Fruit fly (Drosophila melanogaster) whole organism, embryonic: ENCODE results near the gene CG10011.

Experiments
- Asciz ChIP-seq: fragments of 200-800 bp; sonication (Bioruptor generic); optimal IDR thresholded peaks from 2 replicates; lab custom pipeline; 2017; ENCODE audit warnings: missing biosample characterization, mild to moderate bottlenecking, missing genetic modification characterization, missing genetic modification reagents
- CG10366 ChIP-seq: fragments of 200-800 bp; sonication (Bioruptor generic); IDR thresholded peaks from 2 replicates; pipeline ENCODE4 v1.3.6; 2022; ENCODE audit warnings: missing biosample characterization, missing genetic modification characterization
- CG11085 ChIP-seq: fragments of 200-800 bp; sonication (Bioruptor generic); IDR thresholded peaks from 2 replicates; pipeline ENCODE4 v1.3.6; 2022; ENCODE audit warnings: missing biosample characterization, missing genetic modification characterization
- CG11723 ChIP-seq: fragments of 200-800 bp; sonication (Bioruptor generic); optimal IDR thresholded peaks from 2 replicates; lab custom pipeline; 2017; ENCODE audit warnings: missing biosample characterization, mild to moderate bottlenecking, missing genetic modification characterization
- CG1233 ChIP-seq: fragments of 200-800 bp; sonication (Bioruptor generic); optimal IDR thresholded peaks from 4 replicates; lab custom pipeline; 2018; ENCODE audit warnings: missing biosample characterization, mild to moderate bottlenecking, missing genetic modification characterization
- CG13123 ChIP-seq: fragments of 200-800 bp; sonication (Bioruptor generic); optimal IDR thresholded peaks from 2 replicates; lab custom pipeline; 2016; ENCODE audit warnings: missing biosample characterization, missing genetic modification characterization
- CG14710 ChIP-seq: fragments of 200-800 bp; sonication (Bioruptor generic); optimal IDR thresholded peaks from 3 replicates; lab custom pipeline; 2019; ENCODE audit warnings: missing biosample characterization, mild to moderate bottlenecking, missing genetic modification characterization, moderate library complexity
- CG1529 ChIP-seq: fragments of 200-800 bp; sonication (Bioruptor generic); optimal IDR thresholded peaks from 3 replicates; lab custom pipeline; 2018; ENCODE audit warnings: missing biosample characterization, missing genetic modification characterization
- CG1647 ChIP-seq: fragments of 200-800 bp; sonication (Bioruptor generic); optimal IDR thresholded peaks from 3 replicates; lab custom pipeline; 2016; ENCODE audit warnings: missing biosample characterization, missing genetic modification characterization
- CG16815 ChIP-seq: fragments of 200-800 bp; sonication (Bioruptor generic); optimal IDR thresholded peaks from 3 replicates; lab custom pipeline; 2017; ENCODE audit warnings: missing biosample characterization, mild to moderate bottlenecking, missing genetic modification characterization
- CG17186 ChIP-seq: fragments of 200-800 bp; sonication (Bioruptor generic); optimal IDR thresholded peaks from 3 replicates; lab custom pipeline; 2017; ENCODE audit warnings: missing biosample characterization, missing genetic modification reagents, missing genetic modification characterization
- CG17385 ChIP-seq: fragments of 200-800 bp; sonication (Bioruptor generic); optimal IDR thresholded peaks from 3 replicates; lab custom pipeline; 2018; ENCODE audit warnings: missing biosample characterization, mild to moderate bottlenecking, missing genetic modification characterization
- CG17612 ChIP-seq: fragments of 200-800 bp; sonication (Bioruptor generic); IDR thresholded peaks from 2 replicates; pipeline ENCODE4 v1.3.6; 2022; ENCODE audit warnings: missing biosample characterization, missing genetic modification characterization
- CG2116 ChIP-seq: fragments of 200-800 bp; sonication (Bioruptor generic); optimal IDR thresholded peaks from 3 replicates; lab custom pipeline; 2018; ENCODE audit warnings: missing biosample characterization, mild to moderate bottlenecking, missing genetic modification characterization
- CG31441 ChIP-seq: fragments of 200-800 bp; sonication (Bioruptor generic); IDR thresholded peaks from 2 replicates; pipeline ENCODE4 v1.3.6; 2022; ENCODE audit warnings: missing biosample characterization, missing genetic modification characterization
- CG3281 ChIP-seq: fragments of 200-800 bp; sonication (Bioruptor generic); optimal IDR thresholded peaks from 3 replicates; lab custom pipeline; 2017; ENCODE audit warnings: missing biosample characterization, mild to moderate bottlenecking, missing genetic modification characterization
- CG34422 ChIP-seq: fragments of 200-800 bp; sonication (Bioruptor generic); IDR thresholded peaks from 3 replicates; pipeline ENCODE4 v1.3.6; 2022; ENCODE audit warnings: missing biosample characterization, missing genetic modification characterization
- CG5245 ChIP-seq: fragments of 200-800 bp; sonication (Bioruptor generic); optimal IDR thresholded peaks from 3 replicates; lab custom pipeline; 2016; ENCODE audit warnings: missing biosample characterization, missing genetic modification characterization
- CG6689 ChIP-seq: fragments of 200-800 bp; sonication (Bioruptor generic); IDR thresholded peaks from 2 replicates; pipeline ENCODE4 v1.3.6; 2022; ENCODE audit warnings: missing biosample characterization, missing genetic modification characterization
- CG9817 ChIP-seq: fragments of 200-800 bp; sonication (Bioruptor generic); optimal IDR thresholded peaks from 2 replicates; lab custom pipeline; 2018; ENCODE audit warnings: missing biosample characterization, mild to moderate bottlenecking, missing genetic modification characterization, moderate library complexity
- CG9876 ChIP-seq: fragments of 200-800 bp; sonication (Bioruptor generic); optimal IDR thresholded peaks from 2 replicates; lab custom pipeline; 2016; ENCODE audit warnings: missing biosample characterization, missing genetic modification characterization
- CTCF ChIP-seq: fragments of 200-800 bp; sonication (Bioruptor generic); optimal IDR thresholded peaks from 2 replicates; lab custom pipeline; 2017; ENCODE audit warnings: missing biosample characterization, mild to moderate bottlenecking, missing genetic modification characterization, moderate library complexity
- D19B ChIP-seq: fragments of 200-800 bp; sonication (Bioruptor generic); optimal IDR thresholded peaks from 2 replicates; lab custom pipeline; 2017; ENCODE audit warnings: missing biosample characterization, mild to moderate bottlenecking, missing genetic modification characterization
- Dad ChIP-seq: fragments of 200-800 bp; sonication (Bioruptor generic); optimal IDR thresholded peaks from 3 replicates; lab custom pipeline; 2016; ENCODE audit warnings: missing biosample characterization, missing genetic modification characterization
- Dip2 ChIP-seq: fragments of 200-800 bp; sonication (Bioruptor generic); IDR thresholded peaks from 2 replicates; pipeline ENCODE4 v1.3.6; 2022; ENCODE audit warnings: missing biosample characterization, missing genetic modification characterization
- Dp ChIP-seq: fragments of 200-800 bp; sonication (Bioruptor generic); optimal IDR thresholded peaks from 2 replicates; lab custom pipeline; 2018; ENCODE audit warnings: missing biosample characterization, mild to moderate bottlenecking, missing genetic modification characterization, moderate library complexity
- Hr51 ChIP-seq, 2 experiments: fragments of 200-800 bp; sonication (Bioruptor generic); optimal IDR thresholded peaks; 2 replicates in 1 of 2; 3 replicates in 1 of 2; lab custom pipeline; 2016 to 2018; ENCODE audit warnings: missing biosample characterization in 2 of 2, missing genetic modification characterization in 2 of 2, mild to moderate bottlenecking in 1 of 2, moderate library complexity in 1 of 2
- Trl ChIP-seq, 3 experiments: fragments of >200 bp in 2 of 3; fragments of 200-800 bp in 1 of 3; sonication (Bioruptor generic) in 1 of 3; optimal IDR thresholded peaks; 2 replicates in 1 of 3; 3 replicates in 2 of 3; lab custom pipeline; 2016 to 2017; ENCODE audit warnings: missing biosample characterization in 1 of 3, missing genetic modification characterization in 1 of 3
- Xrp1 ChIP-seq: fragments of 200-800 bp; sonication (Bioruptor generic); IDR thresholded peaks from 2 replicates; pipeline ENCODE4 v1.3.6; 2022; ENCODE audit warnings: missing biosample characterization, missing genetic modification characterization
- YL-1 ChIP-seq: fragments of 200-800 bp; sonication (Bioruptor generic); optimal IDR thresholded peaks from 3 replicates; lab custom pipeline; 2017; ENCODE audit warnings: missing biosample characterization, mild to moderate bottlenecking, missing genetic modification characterization
- ab ChIP-seq: fragments of 200-800 bp; sonication (Bioruptor generic); optimal IDR thresholded peaks from 2 replicates; lab custom pipeline; 2016; ENCODE audit warnings: missing biosample characterization, missing genetic modification characterization
- amos ChIP-seq: fragments of 200-800 bp; sonication (Bioruptor generic); IDR thresholded peaks from 2 replicates; pipeline ENCODE4 v1.3.6; 2022; ENCODE audit warnings: missing biosample characterization, missing genetic modification characterization; ENCODE audit not compliant: partially characterized antibody
- az2 ChIP-seq: fragments of 200-800 bp; sonication (Bioruptor generic); optimal IDR thresholded peaks from 3 replicates; lab custom pipeline; 2016; ENCODE audit warnings: missing biosample characterization, missing genetic modification characterization
- bab2 ChIP-seq: fragments of 200-800 bp; sonication (Bioruptor generic); optimal IDR thresholded peaks from 2 replicates; lab custom pipeline; 2016; ENCODE audit warnings: missing biosample characterization, missing genetic modification characterization
- crc ChIP-seq: fragments of 200-800 bp; sonication (Bioruptor generic); optimal IDR thresholded peaks from 2 replicates; lab custom pipeline; 2016; ENCODE audit warnings: missing biosample characterization, missing genetic modification characterization
- crol ChIP-seq: fragments of 200-800 bp; sonication (Bioruptor generic); IDR thresholded peaks from 2 replicates; pipeline ENCODE4 v1.3.6; 2022; ENCODE audit warnings: missing biosample characterization, missing genetic modification characterization
- crp ChIP-seq, 2 experiments: fragments of 200-800 bp; sonication (Bioruptor generic); optimal IDR thresholded peaks; 2 replicates in 1 of 2; 3 replicates in 1 of 2; lab custom pipeline; 2017; ENCODE audit warnings: missing biosample characterization in 2 of 2, missing genetic modification characterization in 2 of 2, mild to moderate bottlenecking in 1 of 2, moderate library complexity in 1 of 2
- fd3F ChIP-seq: fragments of 200-800 bp; sonication (Bioruptor generic); optimal IDR thresholded peaks from 2 replicates; lab custom pipeline; 2018; ENCODE audit warnings: missing biosample characterization, mild to moderate bottlenecking, missing genetic modification characterization, moderate library complexity
- gce ChIP-seq: fragments of 200-800 bp; sonication (Bioruptor generic); IDR thresholded peaks from 3 replicates; pipeline ENCODE4 v1.3.6; 2022; ENCODE audit warnings: missing biosample characterization, missing genetic modification characterization
- gfzf ChIP-seq: fragments of 200-800 bp; sonication (Bioruptor generic); optimal IDR thresholded peaks from 2 replicates; lab custom pipeline; 2016; ENCODE audit warnings: missing biosample characterization, mild to moderate bottlenecking, missing genetic modification characterization, moderate library complexity
- hb ChIP-seq: fragments of 200-800 bp; sonication (Bioruptor generic); IDR thresholded peaks from 3 replicates; pipeline ENCODE4 v1.3.6; 2022; ENCODE audit warnings: missing biosample characterization, missing genetic modification characterization; ENCODE audit not compliant: partially characterized antibody
- lilli ChIP-seq: fragments of 200-800 bp; sonication (Bioruptor generic); optimal IDR thresholded peaks from 3 replicates; lab custom pipeline; 2016; ENCODE audit warnings: missing biosample characterization, missing genetic modification characterization
- mld ChIP-seq: fragments of 200-800 bp; sonication (Bioruptor generic); IDR thresholded peaks from 3 replicates; pipeline ENCODE4 v1.3.6; 2022; ENCODE audit warnings: missing biosample characterization, missing genetic modification characterization; ENCODE audit not compliant: partially characterized antibody
- nerfin-2 ChIP-seq: fragments of 200-800 bp; sonication (Bioruptor generic); IDR thresholded peaks from 2 replicates; pipeline ENCODE4 v1.3.6; 2022; ENCODE audit warnings: missing biosample characterization, missing genetic modification characterization; ENCODE audit not compliant: partially characterized antibody
- nom ChIP-seq: fragments of 200-800 bp; sonication (Bioruptor generic); optimal IDR thresholded peaks from 2 replicates; lab custom pipeline; 2017; ENCODE audit warnings: missing biosample characterization, missing genetic modification characterization, mild to moderate bottlenecking, moderate library complexity, missing genetic modification reagents
- sens-2 ChIP-seq: fragments of 200-800 bp; sonication (Bioruptor generic); IDR thresholded peaks from 2 replicates; pipeline ENCODE4 v1.3.6; 2022; ENCODE audit warnings: missing biosample characterization, missing genetic modification characterization
- sna ChIP-seq: fragments of 200-800 bp; sonication (Bioruptor generic); IDR thresholded peaks from 2 replicates; pipeline ENCODE4 v1.3.6; 2022; ENCODE audit warnings: missing biosample characterization, missing genetic modification characterization; ENCODE audit not compliant: partially characterized antibody
- so ChIP-seq: fragments of 200-800 bp; sonication (Bioruptor generic); IDR thresholded peaks from 3 replicates; pipeline ENCODE4 v1.3.6; 2022; ENCODE audit warnings: missing biosample characterization, missing genetic modification characterization
- sqz ChIP-seq: fragments of 200-800 bp; sonication (Bioruptor generic); optimal IDR thresholded peaks from 3 replicates; lab custom pipeline; 2018; ENCODE audit warnings: missing biosample characterization, mild to moderate bottlenecking, missing genetic modification characterization
- tup ChIP-seq: fragments of 200-800 bp; sonication (Bioruptor generic); optimal IDR thresholded peaks from 2 replicates; lab custom pipeline; 2016; ENCODE audit warnings: missing biosample characterization, mild to moderate bottlenecking, missing genetic modification characterization, moderate library complexity
- tx ChIP-seq: fragments of 200-800 bp; sonication (Bioruptor generic); optimal IDR thresholded peaks from 2 replicates; lab custom pipeline; 2016; ENCODE audit warnings: missing biosample characterization, missing genetic modification characterization

CG10011 gene

dm6 chr3R:28631753-28632152 lies 3.1 kb downstream of the CG10011 start (continued):
- peak; percentile 41 for TF ChIP-seq CG9876 (GFP tag; lab: Kevin White, UChicago)
- no peak for TF ChIP-seq hb (GFP tag; lab: Robert Waterston, UW)
- TF ChIP-seq CG11085 (GFP tag; lab: Robert Waterston, UW): no peak
- TF ChIP-seq sna (GFP tag; lab: Robert Waterston, UW): no peak
- TF ChIP-seq CG17186 (GFP tag; lab: Kevin White, UChicago): no peak
- no peak for TF ChIP-seq YL-1 (GFP tag; lab: Kevin White, UChicago)
- TF ChIP-seq Dip2 (GFP tag; lab: Robert Waterston, UW): no peak
- no peak for TF ChIP-seq nom
- no peak for TF ChIP-seq CTCF (GFP tag; lab: Kevin White, UChicago)
- peak; percentile 6 for TF ChIP-seq CG17385 (GFP tag; lab: Kevin White, UChicago)
- TF ChIP-seq CG31441 (GFP tag; lab: Robert Waterston, UW): peak; percentile 48; the same call in 1 of the 2 replicates
- no peak for TF ChIP-seq D19B (GFP tag; lab: Kevin White, UChicago)
- no peak for TF ChIP-seq Dad (GFP tag; lab: Kevin White, UChicago)
- peak; percentile 55 for TF ChIP-seq lilli
- TF ChIP-seq CG34422: peak; percentile 30; the same call in 1 of the 3 replicates
- peak; percentile 3 for TF ChIP-seq CG1647 (GFP tag; lab: Kevin White, UChicago)
- TF ChIP-seq CG6689 (GFP tag; lab: Robert Waterston, UW): peak; percentile 65
- no peak for TF ChIP-seq crol
- no peak for TF ChIP-seq tup
- no peak for TF ChIP-seq Trl (optimal IDR thresholded peaks at IDR 0.05; lab: Kevin White, UChicago)
- TF ChIP-seq Trl (GFP tag; optimal IDR thresholded peaks at IDR 0.05; lab: Kevin White, UChicago): peak; percentile 55
- TF ChIP-seq CG9817 (tag; lab: Kevin White, UChicago): peak; percentile 19
- TF ChIP-seq CG17612 (GFP tag; lab: Robert Waterston, UW): no peak
- peak; percentile 28 to 35 for TF ChIP-seq Hr51 (GFP tag; optimal IDR thresholded peaks at IDR 0.05; lab: Kevin White, UChicago)
- peak; percentile 44 for TF ChIP-seq CG11723 (GFP tag; lab: Kevin White, UChicago)
- TF ChIP-seq bab2 (GFP tag; lab: Kevin White, UChicago): peak; percentile 34
- peak; percentile 58 for TF ChIP-seq CG5245 (GFP tag; lab: Kevin White, UChicago)
- peak; percentile 1 for TF ChIP-seq CG2116
- no peak for TF ChIP-seq ab (GFP tag; lab: Kevin White, UChicago)
- TF ChIP-seq sens-2 (GFP tag; lab: Robert Waterston, UW): no peak
- no peak for TF ChIP-seq fd3F
- TF ChIP-seq CG3281 (GFP tag; lab: Kevin White, UChicago): peak; percentile 49
- no peak for TF ChIP-seq so (GFP tag; lab: Robert Waterston, UW)
- peak; percentile 78 for TF ChIP-seq Xrp1 (GFP tag; lab: Robert Waterston, UW)
- no peak for TF ChIP-seq nerfin-2 (GFP tag; lab: Robert Waterston, UW)
- peak; percentile 20 for TF ChIP-seq az2 (GFP tag; lab: Kevin White, UChicago)
- no peak for TF ChIP-seq gfzf (GFP tag; lab: Kevin White, UChicago)
- no peak for TF ChIP-seq tx (GFP tag; lab: Kevin White, UChicago)
- TF ChIP-seq CG1529 (GFP tag; lab: Kevin White, UChicago): no peak
- TF ChIP-seq CG13123: no peak
- peak; percentile 51; the same call in 1 of the 2 replicates for TF ChIP-seq CG10366
- no peak for TF ChIP-seq sqz
- no peak for TF ChIP-seq mld (GFP tag; lab: Robert Waterston, UW)
- TF ChIP-seq crp (GFP tag; optimal IDR thresholded peaks at IDR 0.05; lab: Kevin White, UChicago): no peak
- peak; percentile 66 for TF ChIP-seq CG1233
- TF ChIP-seq Dp (GFP tag; lab: Kevin White, UChicago): no peak
- TF ChIP-seq Asciz (GFP tag; lab: Kevin White, UChicago): peak; percentile 57
- TF ChIP-seq CG14710 (tag; lab: Kevin White, UChicago): peak; percentile 61
- no peak for TF ChIP-seq amos (GFP tag; lab: Robert Waterston, UW)
- TF ChIP-seq crc (GFP tag; lab: Kevin White, UChicago): peak; percentile 20
- TF ChIP-seq gce: no peak
- peak; percentile 37 for TF ChIP-seq CG16815 (GFP tag; lab: Kevin White, UChicago)
